Worm (Caenorhabditis elegans): Measurements from ENCODE around the gene T14F9.2.

DNA sequence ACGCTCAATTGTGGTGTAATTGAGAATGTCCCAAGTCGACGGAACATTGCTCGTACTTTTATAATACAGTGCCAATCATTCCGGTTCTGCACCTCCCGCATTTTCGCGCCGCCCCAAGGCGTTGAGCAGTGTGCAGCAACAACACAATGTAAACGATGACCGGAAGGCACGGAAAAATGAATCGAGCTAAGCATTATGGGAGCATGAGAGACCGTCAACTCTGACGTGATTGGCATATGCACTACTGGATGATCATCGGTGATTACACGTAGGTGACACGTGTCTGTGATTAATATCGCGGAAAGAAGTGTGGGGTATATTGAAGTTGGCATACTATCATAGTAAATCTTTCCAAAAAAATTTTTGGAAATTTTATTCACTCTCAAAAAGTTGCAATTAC is 29.2 kb upstream of the T14F9.2 start, which contains the start of gene T24C12.4:
- TF ChIP-seq ceh-82 (tag; optimal IDR thresholded peaks at IDR 0.05), result no peak
- no peak for TF ChIP-seq ZK546.5 (tag; optimal IDR thresholded peaks at IDR 0.05)
- TF ChIP-seq ama-1 (optimal IDR thresholded peaks at IDR 0.05), result no peak
- TF ChIP-seq nhr-237 (tag; optimal IDR thresholded peaks at IDR 0.05), result no peak

All from whole organism, L2 larva.